Fruit fly (Drosophila melanogaster) whole organism, embryonic: ENCODE measurements around the gene PolA1.

Experiments
- Asciz ChIP-seq: fragments of 200-800 bp; sonication (Bioruptor generic); optimal IDR thresholded peaks from 2 replicates; lab custom pipeline; 2017; ENCODE audit warnings: missing biosample characterization, mild to moderate bottlenecking, missing genetic modification characterization, missing genetic modification reagents
- CG10462 ChIP-seq: fragments of 200-800 bp; sonication (Bioruptor generic); optimal IDR thresholded peaks from 2 replicates; lab custom pipeline; 2016; ENCODE audit warnings: missing biosample characterization, missing genetic modification characterization
- CG10654 ChIP-seq: fragments of 200-800 bp; sonication (Bioruptor generic); optimal IDR thresholded peaks from 2 replicates; lab custom pipeline; 2016; ENCODE audit warnings: missing biosample characterization, missing genetic modification characterization
- CG15073 ChIP-seq: fragments of 200-800 bp; sonication (Bioruptor generic); optimal IDR thresholded peaks from 2 replicates; lab custom pipeline; 2016; ENCODE audit warnings: missing biosample characterization, missing genetic modification characterization
- CG17328 ChIP-seq: fragments of 200-800 bp; sonication (Bioruptor generic); IDR thresholded peaks from 2 replicates; pipeline ENCODE4 v1.3.6; 2022; ENCODE audit warnings: missing biosample characterization, missing genetic modification characterization
- CG18599 ChIP-seq: fragments of 200-800 bp; sonication (Bioruptor generic); optimal IDR thresholded peaks from 3 replicates; lab custom pipeline; 2017; ENCODE audit warnings: missing biosample characterization, missing genetic modification characterization, mild to moderate bottlenecking, moderate library complexity, missing genetic modification reagents
- CG18619 ChIP-seq: fragments of 200-800 bp; sonication (Bioruptor generic); optimal IDR thresholded peaks from 3 replicates; lab custom pipeline; 2017; ENCODE audit warnings: missing biosample characterization, mild to moderate bottlenecking, missing genetic modification characterization
- CG3065 ChIP-seq: fragments of 200-800 bp; sonication (Bioruptor generic); optimal IDR thresholded peaks from 2 replicates; lab custom pipeline; 2016; ENCODE audit warnings: missing biosample characterization, missing genetic modification characterization
- CG31365 ChIP-seq: fragments of 200-800 bp; sonication (Bioruptor generic); optimal IDR thresholded peaks from 2 replicates; lab custom pipeline; 2018; ENCODE audit warnings: missing biosample characterization, mild to moderate bottlenecking, missing genetic modification characterization
- CG7839 ChIP-seq: fragments of 200-800 bp; sonication (Bioruptor generic); optimal IDR thresholded peaks from 3 replicates; lab custom pipeline; 2018; ENCODE audit warnings: missing biosample characterization, mild to moderate bottlenecking, missing genetic modification characterization, moderate library complexity
- CG8924 ChIP-seq: fragments of 200-800 bp; optimal IDR thresholded peaks from 3 replicates; lab custom pipeline; 2019; ENCODE audit warnings: missing biosample characterization, mild to moderate bottlenecking, missing genetic modification characterization, moderate library complexity
- D ChIP-seq, 2 experiments: fragments of 200-800 bp in 1 of 2; fragments of >200 bp in 1 of 2; sonication (Bioruptor generic) in 1 of 2; optimal IDR thresholded peaks; 2 replicates in 1 of 2; 3 replicates in 1 of 2; lab custom pipeline; 2017; ENCODE audit warnings: mild to moderate bottlenecking in 1 of 2, missing biosample characterization in 1 of 2, missing genetic modification characterization in 1 of 2, missing genetic modification reagents in 1 of 2
- Dad ChIP-seq: fragments of 200-800 bp; sonication (Bioruptor generic); optimal IDR thresholded peaks from 3 replicates; lab custom pipeline; 2016; ENCODE audit warnings: missing biosample characterization, missing genetic modification characterization
- Dbx ChIP-seq: fragments of 200-800 bp; sonication (Bioruptor generic); IDR thresholded peaks from 3 replicates; pipeline ENCODE4 v1.3.6; 2022; ENCODE audit warnings: missing biosample characterization, missing genetic modification characterization
- Dip2 ChIP-seq: fragments of 200-800 bp; sonication (Bioruptor generic); IDR thresholded peaks from 2 replicates; pipeline ENCODE4 v1.3.6; 2022; ENCODE audit warnings: missing biosample characterization, missing genetic modification characterization
- Dip3 ChIP-seq: fragments of 200-800 bp; sonication (Bioruptor generic); optimal IDR thresholded peaks from 3 replicates; lab custom pipeline; 2016; ENCODE audit warnings: missing biosample characterization, missing genetic modification characterization
- Dp ChIP-seq: fragments of 200-800 bp; sonication (Bioruptor generic); optimal IDR thresholded peaks from 2 replicates; lab custom pipeline; 2018; ENCODE audit warnings: missing biosample characterization, mild to moderate bottlenecking, missing genetic modification characterization, moderate library complexity
- E2f2 ChIP-seq: fragments of 200-800 bp; sonication (Bioruptor generic); IDR thresholded peaks from 2 replicates; pipeline ENCODE4 v1.3.6; 2022; ENCODE audit warnings: missing biosample characterization, missing genetic modification characterization
- GATAe ChIP-seq: fragments of 200-800 bp; sonication (Bioruptor generic); conservative IDR thresholded peaks from 2 replicates; pipeline ENCODE4 v1.3.6; 2022; ENCODE audit warnings: missing biosample characterization, missing genetic modification characterization
- Gsc ChIP-seq: fragments of 200-800 bp; sonication (Bioruptor generic); IDR thresholded peaks from 2 replicates; pipeline ENCODE4 v1.3.6; 2022; ENCODE audit warnings: missing biosample characterization, missing genetic modification characterization
- Gug ChIP-seq: fragments of 200-800 bp; sonication (Bioruptor generic); IDR thresholded peaks from 4 replicates; pipeline ENCODE4 v1.3.6; 2022; ENCODE audit warnings: missing biosample characterization, missing genetic modification characterization
- Hr51 ChIP-seq, 2 experiments: fragments of 200-800 bp; sonication (Bioruptor generic); optimal IDR thresholded peaks; 2 replicates in 1 of 2; 3 replicates in 1 of 2; lab custom pipeline; 2016 to 2018; ENCODE audit warnings: missing biosample characterization in 2 of 2, missing genetic modification characterization in 2 of 2, mild to moderate bottlenecking in 1 of 2, moderate library complexity in 1 of 2
- Med ChIP-seq: fragments of 200-800 bp; sonication (Bioruptor generic); peaks from one replicate; lab custom pipeline; 2016; ENCODE audit warnings: missing biosample characterization, missing genetic modification characterization, mild to moderate bottlenecking, inconsistent platforms, moderate library complexity
- NC2α ChIP-seq: fragments of 200-800 bp; sonication (Bioruptor generic); optimal IDR thresholded peaks from 2 replicates; lab custom pipeline; 2016; ENCODE audit warnings: missing biosample characterization, missing genetic modification characterization
- NfI ChIP-seq: fragments of 200-800 bp; sonication (Bioruptor generic); optimal IDR thresholded peaks from 3 replicates; lab custom pipeline; 2018; ENCODE audit warnings: missing biosample characterization, mild to moderate bottlenecking, missing genetic modification characterization, moderate library complexity
- Tbp ChIP-seq: fragments of >200 bp; optimal IDR thresholded peaks from 2 replicates; lab custom pipeline; 2018; ENCODE audit warnings: missing biosample characterization, missing genetic modification characterization
- al ChIP-seq: fragments of 200-800 bp; sonication (Bioruptor generic); IDR thresholded peaks from 2 replicates; pipeline ENCODE4 v1.3.6; 2022; ENCODE audit warnings: missing biosample characterization, missing genetic modification characterization
- ase ChIP-seq: fragments of 200-800 bp; sonication (Bioruptor generic); IDR thresholded peaks from 3 replicates; pipeline ENCODE4 v1.3.6; 2022; ENCODE audit warnings: missing biosample characterization, missing genetic modification characterization
- bsh ChIP-seq, 2 experiments: fragments of 200-800 bp; sonication (Bioruptor generic); optimal IDR thresholded peaks; 2 replicates each; lab custom pipeline; 2017 to 2018; ENCODE audit warnings: mild to moderate bottlenecking in 2 of 2, missing biosample characterization in 2 of 2, missing genetic modification characterization in 2 of 2, moderate library complexity in 1 of 2
- crc ChIP-seq: fragments of 200-800 bp; sonication (Bioruptor generic); optimal IDR thresholded peaks from 2 replicates; lab custom pipeline; 2016; ENCODE audit warnings: missing biosample characterization, missing genetic modification characterization
- ftz-f1 ChIP-seq: fragments of 200-800 bp; sonication (Bioruptor generic); optimal IDR thresholded peaks from 2 replicates; lab custom pipeline; 2016; ENCODE audit warnings: missing biosample characterization, missing genetic modification characterization
- ham ChIP-seq: fragments of 200-800 bp; sonication (Bioruptor generic); IDR thresholded peaks from 2 replicates; pipeline ENCODE4 v1.3.6; 2022; ENCODE audit warnings: missing biosample characterization, missing genetic modification characterization
- klu ChIP-seq: fragments of 200-800 bp; sonication (Bioruptor generic); IDR thresholded peaks from 2 replicates; pipeline ENCODE4 v1.3.6; 2022; ENCODE audit warnings: missing biosample characterization, missing genetic modification characterization
- lab ChIP-seq: fragments of 200-800 bp; sonication (Bioruptor generic); optimal IDR thresholded peaks from 3 replicates; lab custom pipeline; 2017; ENCODE audit warnings: missing biosample characterization, missing genetic modification characterization, mild to moderate bottlenecking, moderate library complexity, missing genetic modification reagents
- lola ChIP-seq, 3 experiments: fragments of >200 bp in 2 of 3; fragments of 200-800 bp in 1 of 3; sonication (Bioruptor generic) in 1 of 3; optimal IDR thresholded peaks; 2 replicates each; lab custom pipeline; 2017 to 2019; ENCODE audit warnings: missing biosample characterization in 3 of 3, missing genetic modification characterization in 3 of 3, mild to moderate bottlenecking in 1 of 3, moderate library complexity in 1 of 3
- mam ChIP-seq: fragments of 200-800 bp; sonication (Bioruptor generic); optimal IDR thresholded peaks from 3 replicates; lab custom pipeline; 2016; ENCODE audit warnings: missing biosample characterization, missing genetic modification characterization
- nau ChIP-seq: fragments of 200-800 bp; sonication (Bioruptor generic); optimal IDR thresholded peaks from 3 replicates; lab custom pipeline; 2017; ENCODE audit warnings: missing biosample characterization, mild to moderate bottlenecking, missing genetic modification characterization, missing genetic modification reagents
- oc ChIP-seq: fragments of 200-800 bp; sonication (Bioruptor generic); optimal IDR thresholded peaks from 2 replicates; lab custom pipeline; 2018; ENCODE audit warnings: missing biosample characterization, mild to moderate bottlenecking, missing genetic modification characterization, moderate library complexity
- repo ChIP-seq: fragments of 200-800 bp; sonication (Bioruptor generic); optimal IDR thresholded peaks from 2 replicates; lab custom pipeline; 2016; ENCODE audit warnings: missing biosample characterization, missing genetic modification characterization
- row ChIP-seq: fragments of 200-800 bp; sonication (Bioruptor generic); IDR thresholded peaks from 3 replicates; pipeline ENCODE4 v1.3.6; 2022; ENCODE audit warnings: missing biosample characterization, missing genetic modification characterization
- run ChIP-seq: fragments of 200-800 bp; sonication (Bioruptor generic); optimal IDR thresholded peaks from 3 replicates; lab custom pipeline; 2018; ENCODE audit warnings: missing biosample characterization, mild to moderate bottlenecking, missing genetic modification characterization
- scrt ChIP-seq: fragments of 200-800 bp; sonication (Bioruptor generic); optimal IDR thresholded peaks from 2 replicates; lab custom pipeline; 2018; ENCODE audit warnings: missing biosample characterization, mild to moderate bottlenecking, missing genetic modification characterization, moderate library complexity
- sna ChIP-seq: fragments of 200-800 bp; sonication (Bioruptor generic); IDR thresholded peaks from 2 replicates; pipeline ENCODE4 v1.3.6; 2022; ENCODE audit warnings: missing biosample characterization, missing genetic modification characterization; ENCODE audit not compliant: partially characterized antibody
- tio ChIP-seq: fragments of 200-800 bp; sonication (Bioruptor generic); optimal IDR thresholded peaks from 2 replicates; lab custom pipeline; 2017; ENCODE audit warnings: missing biosample characterization, missing genetic modification characterization, inconsistent platforms
- twi ChIP-seq: fragments of 200-800 bp; optimal IDR thresholded peaks from 2 replicates; lab custom pipeline; 2019; ENCODE audit warnings: missing biosample characterization, mild to moderate bottlenecking, missing genetic modification characterization, moderate library complexity
- vfl ChIP-seq: fragments of 200-800 bp; sonication (Bioruptor generic); optimal IDR thresholded peaks from 2 replicates; lab custom pipeline; 2016; ENCODE audit warnings: missing biosample characterization, missing genetic modification characterization
- vnd ChIP-seq: fragments of 200-800 bp; sonication (Bioruptor generic); IDR thresholded peaks from 3 replicates; pipeline ENCODE4 v1.3.6; 2022; ENCODE audit warnings: missing biosample characterization, missing genetic modification characterization; ENCODE audit not compliant: partially characterized antibody
- wor ChIP-seq: fragments of 200-800 bp; sonication (Bioruptor generic); IDR thresholded peaks from 2 replicates; pipeline ENCODE4 v1.3.6; 2022; ENCODE audit warnings: missing biosample characterization, missing genetic modification characterization
- zen ChIP-seq: fragments of 200-800 bp; sonication (Bioruptor generic); optimal IDR thresholded peaks from 3 replicates; lab custom pipeline; 2018; ENCODE audit warnings: missing biosample characterization, mild to moderate bottlenecking, missing genetic modification characterization, moderate library complexity
- zen2 ChIP-seq: fragments of 200-800 bp; sonication (Bioruptor generic); IDR thresholded peaks from 3 replicates; pipeline ENCODE4 v1.3.6; 2022; ENCODE audit warnings: missing biosample characterization, missing genetic modification characterization; ENCODE audit not compliant: partially characterized antibody

Gene PolA1

dm6 chr3R:21719934-21720431 is 48.4 kb upstream of the PolA1 start (continued):
- TF ChIP-seq CG10654 (GFP tag; lab: Kevin White, UChicago) (no peak), NC2α (GFP tag; lab: Kevin White, UChicago) (no peak), zen2 (GFP tag; lab: Robert Waterston, UW) (no peak), Hr51 (GFP tag; optimal IDR thresholded peaks at IDR 0.05; lab: Kevin White, UChicago) (peak in 1 of 2 experiments; percentile 78), CG18599 (GFP tag; lab: Kevin White, UChicago) (no peak), scrt (GFP tag; lab: Kevin White, UChicago) (no peak), nau (GFP tag; lab: Kevin White, UChicago) (peak; percentile 54), CG31365 (tag; lab: Kevin White, UChicago) (no peak), Dbx (GFP tag; lab: Robert Waterston, UW) (no peak), ham (GFP tag; lab: Robert Waterston, UW) (no peak), mam (GFP tag; lab: Kevin White, UChicago) (peak; percentile 41), Dad (no peak), bsh (GFP tag; optimal IDR thresholded peaks at IDR 0.05; lab: Kevin White, UChicago) (peak; percentile 42 to 69), Tbp (GFP tag; lab: Kevin White, UChicago) (no peak), row (no peak), NfI (GFP tag; lab: Kevin White, UChicago) (peak; percentile 25), CG8924 (tag; lab: Kevin White, UChicago) (no peak), twi (tag; lab: Kevin White, UChicago) (no peak), CG18619 (GFP tag; lab: Kevin White, UChicago) (peak; percentile 43), repo (GFP tag; lab: Kevin White, UChicago) (no peak), CG17328 (no peak), CG3065 (GFP tag; lab: Kevin White, UChicago) (no peak), Dip2 (GFP tag; lab: Robert Waterston, UW) (no peak), Gug (GFP tag; lab: Robert Waterston, UW) (no peak), klu (GFP tag; lab: Robert Waterston, UW) (no peak), ase (GFP tag; lab: Robert Waterston, UW) (peak; percentile 57; the same call in 2 of the 3 replicates), E2f2 (GFP tag; lab: Robert Waterston, UW) (0 out of 2 replicates have a peak, but pooled peaks have one; percentile 10), oc (no peak), Gsc (GFP tag; lab: Robert Waterston, UW) (no peak), D (optimal IDR thresholded peaks at IDR 0.05; lab: Kevin White, UChicago) (no peak), D (GFP tag; optimal IDR thresholded peaks at IDR 0.05; lab: Kevin White, UChicago) (no peak), Asciz (GFP tag; lab: Kevin White, UChicago) (peak; percentile 46), tio (GFP tag; lab: Kevin White, UChicago) (peak; percentile 34), Dip3 (GFP tag; lab: Kevin White, UChicago) (peak; percentile 26), vfl (no peak), wor (GFP tag; lab: Robert Waterston, UW) (0 out of 2 replicates have a peak, but pooled peaks have one; percentile 39), zen (tag; lab: Kevin White, UChicago) (no peak), vnd (GFP tag; lab: Robert Waterston, UW) (no peak), sna (GFP tag; lab: Robert Waterston, UW) (no peak), run (tag; lab: Kevin White, UChicago) (peak; percentile 34), CG10462 (GFP tag; lab: Kevin White, UChicago) (peak; percentile 3), ftz-f1 (GFP tag; lab: Kevin White, UChicago) (no peak), crc (GFP tag; lab: Kevin White, UChicago) (no peak), lab (GFP tag; lab: Kevin White, UChicago) (peak; percentile 58), Dp (GFP tag; lab: Kevin White, UChicago) (no peak), CG15073 (GFP tag; lab: Kevin White, UChicago) (peak; percentile 90), CG7839 (tag; lab: Kevin White, UChicago) (peak; percentile 64), lola (GFP tag; optimal IDR thresholded peaks at IDR 0.05; lab: Kevin White, UChicago) (peak in 1 of 3 experiments; percentile 20), Med (peak; percentile 77), GATAe (GFP tag; lab: Robert Waterston, UW) (no peak), al (GFP tag; lab: Robert Waterston, UW) (peak; percentile 46; the same call in 1 of the 2 replicates)
